Fruit fly (Drosophila melanogaster) whole organism, prepupa: ENCODE results near the gene Coq7.

Source experiments
- CG10631 ChIP-seq: fragments of 200-800 bp; sonication (Bioruptor generic); optimal IDR thresholded peaks from 2 replicates; lab custom pipeline; 2016; ENCODE audit warnings: missing biosample characterization, missing genetic modification characterization
- CG11294 ChIP-seq: fragments of 200-800 bp; sonication (Bioruptor generic); IDR thresholded peaks from 2 replicates; pipeline ENCODE4 v1.3.6; 2022; ENCODE audit warnings: missing biosample characterization, missing genetic modification characterization
- CG11762 ChIP-seq: fragments of 200-800 bp; sonication (Bioruptor generic); optimal IDR thresholded peaks from 3 replicates; lab custom pipeline; 2016; ENCODE audit warnings: missing biosample characterization, missing genetic modification characterization; ENCODE audit not compliant: insufficient read depth
- CG11902 ChIP-seq: fragments of 200-800 bp; sonication (Bioruptor generic); optimal IDR thresholded peaks from 3 replicates; lab custom pipeline; 2016; ENCODE audit warnings: missing biosample characterization, missing genetic modification characterization
- CG15336 ChIP-seq: fragments of 200-800 bp; sonication (Bioruptor generic); IDR thresholded peaks from 2 replicates; pipeline ENCODE4 v1.3.6; 2022; ENCODE audit warnings: missing biosample characterization, missing genetic modification characterization
- CG1621 ChIP-seq: fragments of 200-800 bp; sonication (Bioruptor generic); optimal IDR thresholded peaks from 3 replicates; lab custom pipeline; 2018; ENCODE audit warnings: missing biosample characterization, mild to moderate bottlenecking, missing genetic modification characterization
- CG3032 ChIP-seq: fragments of 200-800 bp; optimal IDR thresholded peaks from 2 replicates; lab custom pipeline; 2019; ENCODE audit warnings: missing biosample characterization, mild to moderate bottlenecking, missing genetic modification characterization, moderate library complexity
- CG31627 ChIP-seq: fragments of 200-800 bp; sonication (Bioruptor generic); optimal IDR thresholded peaks from 3 replicates; lab custom pipeline; 2016; ENCODE audit warnings: missing biosample characterization, missing genetic modification characterization
- CG32006 ChIP-seq: fragments of 200-800 bp; sonication (Bioruptor generic); optimal IDR thresholded peaks from 3 replicates; lab custom pipeline; 2017; ENCODE audit warnings: missing biosample characterization, mild to moderate bottlenecking, missing genetic modification characterization
- CG34406 ChIP-seq: fragments of 200-800 bp; sonication (Bioruptor generic); optimal IDR thresholded peaks from 3 replicates; lab custom pipeline; 2016; ENCODE audit warnings: missing biosample characterization, missing genetic modification characterization
- CG3919 ChIP-seq: fragments of 200-800 bp; sonication (Bioruptor generic); optimal IDR thresholded peaks from 3 replicates; lab custom pipeline; 2016; ENCODE audit warnings: missing biosample characterization, missing genetic modification characterization
- CG4318 ChIP-seq: fragments of 200-800 bp; sonication (Bioruptor generic); optimal IDR thresholded peaks from 3 replicates; lab custom pipeline; 2017; ENCODE audit warnings: missing biosample characterization, mild to moderate bottlenecking, missing genetic modification characterization
- CG6163 ChIP-seq: fragments of 200-800 bp; sonication (Bioruptor generic); IDR thresholded peaks from 3 replicates; pipeline ENCODE4 v1.3.6; 2022; ENCODE audit warnings: missing biosample characterization, missing genetic modification characterization
- CG6276 ChIP-seq: fragments of 200-800 bp; sonication (Bioruptor generic); optimal IDR thresholded peaks from 2 replicates; lab custom pipeline; 2017; ENCODE audit warnings: missing biosample characterization, mild to moderate bottlenecking, missing genetic modification characterization
- CG6808 ChIP-seq: fragments of 200-800 bp; sonication (Bioruptor generic); optimal IDR thresholded peaks from 3 replicates; lab custom pipeline; 2017; ENCODE audit warnings: missing biosample characterization, missing genetic modification characterization, mild to moderate bottlenecking, moderate library complexity, missing genetic modification reagents
- CG7368 ChIP-seq: fragments of 200-800 bp; sonication (Bioruptor generic); optimal IDR thresholded peaks from 3 replicates; lab custom pipeline; 2016; ENCODE audit warnings: missing biosample characterization, missing genetic modification characterization
- CG8632 ChIP-seq: fragments of 200-800 bp; sonication (Bioruptor generic); optimal IDR thresholded peaks from 3 replicates; lab custom pipeline; 2016; ENCODE audit warnings: missing biosample characterization, missing genetic modification characterization
- CG9139 ChIP-seq: fragments of 200-800 bp; sonication (Bioruptor generic); optimal IDR thresholded peaks from 3 replicates; lab custom pipeline; 2017; ENCODE audit warnings: missing biosample characterization, mild to moderate bottlenecking, missing genetic modification characterization
- Eip75B ChIP-seq: fragments of 200-800 bp; sonication (Bioruptor generic); optimal IDR thresholded peaks from 3 replicates; lab custom pipeline; 2016; ENCODE audit warnings: missing biosample characterization, missing genetic modification characterization
- Eip78C ChIP-seq: fragments of 200-800 bp; sonication (Bioruptor generic); peaks from one replicate; lab custom pipeline; 2016; ENCODE audit warnings: missing biosample characterization, missing genetic modification characterization
- Eip93F ChIP-seq: fragments of 200-800 bp; sonication (Bioruptor generic); optimal IDR thresholded peaks from 2 replicates; lab custom pipeline; 2016; ENCODE audit warnings: missing biosample characterization, mild to moderate bottlenecking, missing genetic modification characterization
- Ets21C ChIP-seq: fragments of 200-800 bp; sonication (Bioruptor generic); optimal IDR thresholded peaks from 3 replicates; lab custom pipeline; 2016; ENCODE audit warnings: missing biosample characterization, missing genetic modification characterization
- Ets96B ChIP-seq: fragments of 200-800 bp; optimal IDR thresholded peaks from 2 replicates; lab custom pipeline; 2019; ENCODE audit warnings: missing biosample characterization, mild to moderate bottlenecking, missing genetic modification characterization, moderate library complexity
- Gug ChIP-seq: fragments of 200-800 bp; sonication (Bioruptor generic); IDR thresholded peaks from 2 replicates; pipeline ENCODE4 v1.3.6; 2022; ENCODE audit warnings: missing biosample characterization, missing genetic modification characterization
- Hr39 ChIP-seq: fragments of 200-800 bp; sonication (Bioruptor generic); optimal IDR thresholded peaks from 2 replicates; lab custom pipeline; 2016; ENCODE audit warnings: missing biosample characterization, missing genetic modification characterization
- Hr4 ChIP-seq: fragments of 200-800 bp; sonication (Bioruptor generic); optimal IDR thresholded peaks from 3 replicates; lab custom pipeline; 2016; ENCODE audit warnings: missing biosample characterization, missing genetic modification characterization
- Lpt ChIP-seq: fragments of 200-800 bp; sonication (Bioruptor generic); optimal IDR thresholded peaks from 3 replicates; lab custom pipeline; 2016; ENCODE audit warnings: missing biosample characterization, missing genetic modification characterization
- Smox ChIP-seq: fragments of 200-800 bp; sonication (Bioruptor generic); optimal IDR thresholded peaks from 3 replicates; lab custom pipeline; 2016; ENCODE audit warnings: missing biosample characterization, missing genetic modification characterization
- Sox14 ChIP-seq: fragments of 200-800 bp; sonication (Bioruptor generic); optimal IDR thresholded peaks from 3 replicates; lab custom pipeline; 2016; ENCODE audit warnings: missing biosample characterization, missing genetic modification characterization
- Sox15 ChIP-seq: fragments of 200-800 bp; sonication (Bioruptor generic); optimal IDR thresholded peaks from 3 replicates; lab custom pipeline; 2016; ENCODE audit warnings: missing biosample characterization, missing genetic modification characterization
- achi ChIP-seq: fragments of 200-800 bp; sonication (Bioruptor generic); optimal IDR thresholded peaks from 3 replicates; lab custom pipeline; 2016; ENCODE audit warnings: missing biosample characterization, missing genetic modification characterization
- acj6 ChIP-seq: fragments of 200-800 bp; sonication (Bioruptor generic); optimal IDR thresholded peaks from 3 replicates; lab custom pipeline; 2016; ENCODE audit warnings: missing biosample characterization, missing genetic modification characterization
- cyc ChIP-seq: fragments of 200-800 bp; sonication (Bioruptor generic); optimal IDR thresholded peaks from 3 replicates; lab custom pipeline; 2016; ENCODE audit warnings: missing biosample characterization, missing genetic modification characterization
- dac ChIP-seq: fragments of 200-800 bp; sonication (Bioruptor generic); optimal IDR thresholded peaks from 2 replicates; lab custom pipeline; 2017; ENCODE audit warnings: missing biosample characterization, mild to moderate bottlenecking, missing genetic modification characterization
- dsx ChIP-seq: fragments of 200-800 bp; optimal IDR thresholded peaks from 3 replicates; lab custom pipeline; 2019; ENCODE audit warnings: missing biosample characterization, mild to moderate bottlenecking, missing genetic modification characterization, moderate library complexity; ENCODE audit not compliant: poor library complexity, severe bottlenecking
- eg ChIP-seq: fragments of 200-800 bp; sonication (Bioruptor generic); IDR thresholded peaks from 3 replicates; pipeline ENCODE4 v1.3.6; 2022; ENCODE audit warnings: missing biosample characterization, missing genetic modification characterization
- fd59A ChIP-seq: fragments of 200-800 bp; sonication (Bioruptor generic); optimal IDR thresholded peaks from 2 replicates; lab custom pipeline; 2017; ENCODE audit warnings: missing biosample characterization, mild to moderate bottlenecking, missing genetic modification characterization, missing genetic modification reagents
- spab ChIP-seq: fragments of 200-800 bp; sonication (Bioruptor generic); optimal IDR thresholded peaks from 2 replicates; lab custom pipeline; 2017; ENCODE audit warnings: missing biosample characterization, mild to moderate bottlenecking, missing genetic modification characterization, missing genetic modification reagents
- ss ChIP-seq, 2 experiments: fragments of 200-800 bp; sonication (Bioruptor generic); optimal IDR thresholded peaks; 2 replicates in 1 of 2; 3 replicates in 1 of 2; lab custom pipeline; 2017 to 2018; ENCODE audit warnings: mild to moderate bottlenecking in 2 of 2, missing biosample characterization in 2 of 2, missing genetic modification characterization in 2 of 2, moderate library complexity in 1 of 2
- svp ChIP-seq: fragments of 200-800 bp; sonication (Bioruptor generic); peaks from one replicate; lab custom pipeline; 2016; ENCODE audit warnings: missing biosample characterization, missing genetic modification characterization
- topi ChIP-seq: fragments of 200-800 bp; sonication (Bioruptor generic); optimal IDR thresholded peaks from 3 replicates; lab custom pipeline; 2016; ENCODE audit warnings: missing biosample characterization, missing genetic modification characterization
- vri ChIP-seq: fragments of 200-800 bp; sonication (Bioruptor generic); optimal IDR thresholded peaks from 3 replicates; lab custom pipeline; 2016; ENCODE audit warnings: missing biosample characterization, mild to moderate bottlenecking, missing genetic modification characterization

Coq7 gene

DNA sequence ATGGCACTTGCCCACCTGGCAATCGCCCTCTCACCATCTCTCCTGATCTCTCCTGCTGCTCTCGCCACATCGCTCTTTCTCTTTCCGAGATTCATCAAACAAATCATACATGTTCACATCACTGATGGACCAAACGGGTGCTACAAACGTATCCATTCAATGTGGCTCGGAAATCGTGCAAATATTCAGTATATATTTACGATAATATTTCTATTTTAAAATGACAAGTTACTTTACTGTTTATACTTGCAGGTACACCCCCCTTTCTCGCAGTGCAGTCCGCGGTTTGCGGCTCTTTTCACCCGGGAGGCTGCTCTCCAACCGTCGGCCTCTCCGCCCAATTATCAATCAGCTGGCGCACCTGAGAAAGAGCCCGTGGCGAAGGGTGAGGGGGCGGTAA is 20.5 kb downstream of the Coq7 start (continued):
- peak; percentile 71 for TF ChIP-seq CG31627 (GFP tag; lab: Kevin White, UChicago)
- TF ChIP-seq Ets21C (GFP tag; lab: Kevin White, UChicago): peak; percentile 41
- no peak for TF ChIP-seq CG4318 (GFP tag; lab: Kevin White, UChicago)
- no peak for TF ChIP-seq ss (GFP tag; optimal IDR thresholded peaks at IDR 0.05; lab: Kevin White, UChicago)
- TF ChIP-seq dsx (GFP tag; lab: Kevin White, UChicago): no peak
- TF ChIP-seq CG6276: peak; percentile 84
- peak; percentile 8 for TF ChIP-seq CG3032 (tag; lab: Kevin White, UChicago)
- peak; percentile 49 for TF ChIP-seq CG11762 (GFP tag; lab: Kevin White, UChicago)
- peak; percentile 38 for TF ChIP-seq Sox15 (GFP tag; lab: Kevin White, UChicago)
- no peak for TF ChIP-seq CG9139 (GFP tag; lab: Kevin White, UChicago)
- peak; percentile 77 for TF ChIP-seq topi
- TF ChIP-seq Eip75B: peak; percentile 64
- TF ChIP-seq CG3919 (GFP tag; lab: Kevin White, UChicago): peak; percentile 74
- TF ChIP-seq CG11902 (GFP tag; lab: Kevin White, UChicago): peak; percentile 33
- peak; percentile 88 for TF ChIP-seq Hr4 (GFP tag; lab: Kevin White, UChicago)
- TF ChIP-seq achi: peak; percentile 74
- peak; percentile 75 for TF ChIP-seq cyc (GFP tag; lab: Kevin White, UChicago)
- TF ChIP-seq vri (GFP tag; lab: Kevin White, UChicago): peak; percentile 57
- TF ChIP-seq svp: peak; percentile 68
- TF ChIP-seq Ets96B (tag; lab: Kevin White, UChicago): peak; percentile 38
- TF ChIP-seq Smox (GFP tag; lab: Kevin White, UChicago): no peak
- TF ChIP-seq CG32006 (GFP tag; lab: Kevin White, UChicago): peak; percentile 91
- TF ChIP-seq spab (GFP tag; lab: Kevin White, UChicago): no peak
- TF ChIP-seq Lpt: peak; percentile 69
- TF ChIP-seq Eip93F (GFP tag; lab: Kevin White, UChicago): peak; percentile 73
- TF ChIP-seq Sox14: peak; percentile 60
- TF ChIP-seq fd59A (GFP tag; lab: Kevin White, UChicago): no peak
- TF ChIP-seq eg: peak; percentile 93
- no peak for TF ChIP-seq CG6808 (GFP tag; lab: Kevin White, UChicago)
- peak; percentile 92 for TF ChIP-seq Eip78C (GFP tag; lab: Kevin White, UChicago)
- peak; percentile 87 for TF ChIP-seq dac (GFP tag; lab: Kevin White, UChicago)
- peak; percentile 31 for TF ChIP-seq CG1621 (tag; lab: Kevin White, UChicago)
- TF ChIP-seq CG34406 (GFP tag; lab: Kevin White, UChicago): peak; percentile 65
- peak; percentile 48 for TF ChIP-seq CG7368 (GFP tag; lab: Kevin White, UChicago)
- no peak for TF ChIP-seq CG10631 (GFP tag; lab: Kevin White, UChicago)

DNA sequence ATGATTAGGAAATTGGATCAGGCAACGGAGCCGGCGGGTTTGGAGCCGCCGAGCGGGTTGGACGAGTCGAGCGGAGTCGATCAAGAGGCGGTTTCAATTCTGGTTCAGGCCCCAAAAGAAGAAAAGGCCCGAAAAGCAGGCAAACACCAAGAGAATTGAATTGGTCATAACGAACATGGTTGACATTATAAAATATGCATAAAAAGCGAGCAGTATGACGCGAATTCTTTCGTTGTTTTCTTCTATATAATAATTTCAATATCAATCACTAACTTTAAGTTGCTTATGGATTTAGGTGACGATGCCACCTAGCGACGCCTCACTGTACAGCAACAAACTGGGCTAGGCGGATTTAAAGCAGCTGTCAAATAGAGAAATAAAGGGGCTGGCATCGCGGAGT is 21.9 kb downstream of the Coq7 start:
- TF ChIP-seq CG8632 (no peak), acj6 (GFP tag; lab: Kevin White, UChicago) (no peak), CG11762 (GFP tag; lab: Kevin White, UChicago) (no peak), CG6163 (GFP tag; lab: Robert Waterston, UW) (peak; percentile 60; the same call in 1 of the 3 replicates), CG3032 (tag; lab: Kevin White, UChicago) (no peak), Sox15 (GFP tag; lab: Kevin White, UChicago) (no peak), eg (peak; percentile 68), Gug (peak; percentile 37; the same call in 1 of the 2 replicates), Hr39 (no peak), Sox14 (no peak), CG11294 (peak; percentile 37; the same call in 1 of the 2 replicates), CG15336 (GFP tag; lab: Robert Waterston, UW) (peak; percentile 29; the same call in 1 of the 2 replicates)
